Fruit fly (Drosophila melanogaster) whole organism, embryonic: ENCODE data around the gene cmet.
A peak's percentile ranks its signal among the peaks of the same experiment; 100 is the strongest.

Experiments
- CG10979 ChIP-seq: fragments of 200-800 bp; sonication (Bioruptor generic); optimal IDR thresholded peaks from 2 replicates; lab custom pipeline; 2018; ENCODE audit warnings: missing biosample characterization, mild to moderate bottlenecking, missing genetic modification characterization, moderate library complexity
- CG11695 ChIP-seq: fragments of 200-800 bp; sonication (Bioruptor generic); IDR thresholded peaks from 3 replicates; pipeline ENCODE4 v1.3.6; 2022; ENCODE audit warnings: missing biosample characterization, missing genetic modification characterization
- CG12236 ChIP-seq: fragments of 200-800 bp; sonication (Bioruptor generic); optimal IDR thresholded peaks from 2 replicates; lab custom pipeline; 2016; ENCODE audit warnings: missing biosample characterization, missing genetic modification characterization
- CG12659 ChIP-seq: fragments of 200-800 bp; sonication (Bioruptor generic); optimal IDR thresholded peaks from 3 replicates; lab custom pipeline; 2017; ENCODE audit warnings: mild to moderate bottlenecking, missing biosample characterization, missing genetic modification reagents, missing genetic modification characterization
- CG15696 ChIP-seq: fragments of 200-800 bp; sonication (Bioruptor generic); optimal IDR thresholded peaks from 2 replicates; lab custom pipeline; 2019; ENCODE audit warnings: missing biosample characterization, mild to moderate bottlenecking, missing genetic modification characterization, moderate library complexity
- CG17385 ChIP-seq: fragments of 200-800 bp; sonication (Bioruptor generic); optimal IDR thresholded peaks from 3 replicates; lab custom pipeline; 2018; ENCODE audit warnings: missing biosample characterization, mild to moderate bottlenecking, missing genetic modification characterization
- CG1832 ChIP-seq: fragments of 200-800 bp; sonication (Bioruptor generic); optimal IDR thresholded peaks from 2 replicates; lab custom pipeline; 2017; ENCODE audit warnings: missing biosample characterization, mild to moderate bottlenecking, missing genetic modification characterization, inconsistent platforms
- CG2678 ChIP-seq: fragments of 200-800 bp; sonication (Bioruptor generic); optimal IDR thresholded peaks from 3 replicates; lab custom pipeline; 2019; ENCODE audit warnings: missing biosample characterization, mild to moderate bottlenecking, missing genetic modification characterization, moderate library complexity
- CG2712 ChIP-seq: fragments of 200-800 bp; optimal IDR thresholded peaks from 3 replicates; lab custom pipeline; 2019; ENCODE audit warnings: missing biosample characterization, mild to moderate bottlenecking, missing genetic modification characterization, moderate library complexity
- CG30020 ChIP-seq: fragments of 200-800 bp; optimal IDR thresholded peaks from 2 replicates; lab custom pipeline; 2019; ENCODE audit warnings: missing biosample characterization, mild to moderate bottlenecking, missing genetic modification characterization, moderate library complexity
- CG31365 ChIP-seq: fragments of 200-800 bp; sonication (Bioruptor generic); optimal IDR thresholded peaks from 2 replicates; lab custom pipeline; 2018; ENCODE audit warnings: missing biosample characterization, mild to moderate bottlenecking, missing genetic modification characterization
- CG32767 ChIP-seq: fragments of 200-800 bp; sonication (Bioruptor generic); IDR thresholded peaks from 2 replicates; pipeline ENCODE4 v1.3.6; 2022; ENCODE audit warnings: missing biosample characterization, missing genetic modification characterization
- CG34224 ChIP-seq: fragments of 200-800 bp; sonication (Bioruptor generic); IDR thresholded peaks from 3 replicates; pipeline ENCODE4 v1.3.6; 2022; ENCODE audit warnings: missing biosample characterization, missing genetic modification characterization; ENCODE audit not compliant: partially characterized antibody
- CG4282 ChIP-seq: fragments of 200-800 bp; sonication (Bioruptor generic); optimal IDR thresholded peaks from 2 replicates; lab custom pipeline; 2016; ENCODE audit warnings: missing biosample characterization, missing genetic modification characterization
- CG4404 ChIP-seq: fragments of 200-800 bp; sonication (Bioruptor generic); IDR thresholded peaks from 2 replicates; pipeline ENCODE4 v1.3.6; 2022; ENCODE audit warnings: missing biosample characterization, missing genetic modification characterization
- CG4730 ChIP-seq: fragments of 200-800 bp; sonication (Bioruptor generic); IDR thresholded peaks from 2 replicates; pipeline ENCODE4 v1.3.6; 2022; ENCODE audit warnings: missing biosample characterization, missing genetic modification characterization
- CG4820 ChIP-seq: fragments of 200-800 bp; sonication (Bioruptor generic); optimal IDR thresholded peaks from 3 replicates; lab custom pipeline; 2016; ENCODE audit warnings: missing biosample characterization, missing genetic modification characterization
- CG6791 ChIP-seq: fragments of 200-800 bp; sonication (Bioruptor generic); IDR thresholded peaks from 3 replicates; pipeline ENCODE4 v1.3.6; 2022; ENCODE audit warnings: missing biosample characterization, missing genetic modification characterization; ENCODE audit not compliant: partially characterized antibody
- CG6813 ChIP-seq: fragments of 200-800 bp; sonication (Bioruptor generic); optimal IDR thresholded peaks from 2 replicates; lab custom pipeline; 2017; ENCODE audit warnings: missing biosample characterization, missing genetic modification characterization, mild to moderate bottlenecking, moderate library complexity, missing genetic modification reagents
- CG7271 ChIP-seq: fragments of 200-800 bp; sonication (Bioruptor generic); optimal IDR thresholded peaks from 2 replicates; lab custom pipeline; 2018; ENCODE audit warnings: missing biosample characterization, mild to moderate bottlenecking, missing genetic modification characterization, moderate library complexity
- CG8478 ChIP-seq: fragments of >200 bp; optimal IDR thresholded peaks from 2 replicates; lab custom pipeline; 2018
- CG8765 ChIP-seq: fragments of 200-800 bp; sonication (Bioruptor generic); IDR thresholded peaks from 2 replicates; pipeline ENCODE4 v1.3.6; 2022; ENCODE audit warnings: missing biosample characterization, missing genetic modification characterization
- D19A ChIP-seq: fragments of 200-800 bp; optimal IDR thresholded peaks from 3 replicates; lab custom pipeline; 2019; ENCODE audit warnings: missing biosample characterization, mild to moderate bottlenecking, missing genetic modification characterization, moderate library complexity
- Dek ChIP-seq: fragments of 200-800 bp; sonication (Bioruptor generic); optimal IDR thresholded peaks from 3 replicates; lab custom pipeline; 2019; ENCODE audit warnings: missing biosample characterization, mild to moderate bottlenecking, missing genetic modification characterization, moderate library complexity
- Eip74EF ChIP-seq, 2 experiments: fragments of 200-800 bp in 1 of 2; fragments of >200 bp in 1 of 2; sonication (Bioruptor generic) in 1 of 2; optimal IDR thresholded peaks; 2 replicates each; lab custom pipeline; 2017 to 2019; ENCODE audit warnings: missing biosample characterization in 2 of 2, missing genetic modification characterization in 2 of 2, mild to moderate bottlenecking in 1 of 2, moderate library complexity in 1 of 2
- Fer3 ChIP-seq: fragments of 200-800 bp; sonication (Bioruptor generic); optimal IDR thresholded peaks from 2 replicates; lab custom pipeline; 2018; ENCODE audit warnings: missing biosample characterization, mild to moderate bottlenecking, missing genetic modification characterization, moderate library complexity
- H2.0 ChIP-seq: fragments of 200-800 bp; sonication (Bioruptor generic); IDR thresholded peaks from 2 replicates; pipeline ENCODE4 v1.3.6; 2022; ENCODE audit warnings: missing biosample characterization, missing genetic modification characterization
- HLH54F ChIP-seq: fragments of 200-800 bp; sonication (Bioruptor generic); optimal IDR thresholded peaks from 3 replicates; lab custom pipeline; 2016; ENCODE audit warnings: missing biosample characterization, missing genetic modification characterization
- Hr3 ChIP-seq: fragments of 200-800 bp; sonication (Bioruptor generic); optimal IDR thresholded peaks from 3 replicates; lab custom pipeline; 2016; ENCODE audit warnings: missing biosample characterization, missing genetic modification characterization
- MESR4 ChIP-seq: fragments of 200-800 bp; sonication (Bioruptor generic); optimal IDR thresholded peaks from 2 replicates; lab custom pipeline; 2018; ENCODE audit warnings: missing biosample characterization, mild to moderate bottlenecking, missing genetic modification characterization, moderate library complexity
- Nf-YA ChIP-seq: fragments of 200-800 bp; sonication (Bioruptor generic); IDR thresholded peaks from 2 replicates; pipeline ENCODE4 v1.3.6; 2022; ENCODE audit warnings: missing biosample characterization, missing genetic modification characterization
- NfI ChIP-seq: fragments of 200-800 bp; sonication (Bioruptor generic); optimal IDR thresholded peaks from 3 replicates; lab custom pipeline; 2018; ENCODE audit warnings: missing biosample characterization, mild to moderate bottlenecking, missing genetic modification characterization, moderate library complexity
- Poxn ChIP-seq: fragments of 200-800 bp; sonication (Bioruptor generic); IDR thresholded peaks from 2 replicates; pipeline ENCODE4 v1.3.6; 2022; ENCODE audit warnings: missing biosample characterization, missing genetic modification characterization
- Vsx1 ChIP-seq: fragments of 200-800 bp; sonication (Bioruptor generic); optimal IDR thresholded peaks from 2 replicates; lab custom pipeline; 2017; ENCODE audit warnings: missing biosample characterization, mild to moderate bottlenecking, missing genetic modification characterization, missing genetic modification reagents
- ase ChIP-seq: fragments of 200-800 bp; sonication (Bioruptor generic); IDR thresholded peaks from 3 replicates; pipeline ENCODE4 v1.3.6; 2022; ENCODE audit warnings: missing biosample characterization, missing genetic modification characterization
- btn ChIP-seq: fragments of 200-800 bp; sonication (Bioruptor generic); optimal IDR thresholded peaks from 2 replicates; lab custom pipeline; 2016; ENCODE audit warnings: missing biosample characterization, missing genetic modification characterization
- da ChIP-seq: fragments of 200-800 bp; sonication (Bioruptor generic); optimal IDR thresholded peaks from 2 replicates; lab custom pipeline; 2016; ENCODE audit warnings: missing biosample characterization, missing genetic modification characterization
- dpn ChIP-seq, 2 experiments: fragments of 200-800 bp; sonication (Bioruptor generic); optimal IDR thresholded peaks; 3 replicates each; lab custom pipeline; 2016; ENCODE audit warnings: missing biosample characterization in 2 of 2, missing genetic modification characterization in 2 of 2
- esg ChIP-seq: fragments of 200-800 bp; sonication (Bioruptor generic); conservative IDR thresholded peaks from 2 replicates; pipeline ENCODE4 v1.3.6; 2022; ENCODE audit warnings: missing biosample characterization, missing genetic modification characterization
- ftz-f1 ChIP-seq: fragments of 200-800 bp; sonication (Bioruptor generic); optimal IDR thresholded peaks from 2 replicates; lab custom pipeline; 2016; ENCODE audit warnings: missing biosample characterization, missing genetic modification characterization
- gro ChIP-seq: fragments of 200-800 bp; sonication (Bioruptor generic); optimal IDR thresholded peaks from 2 replicates; lab custom pipeline; 2016; ENCODE audit warnings: missing biosample characterization, missing genetic modification characterization
- nerfin-2 ChIP-seq: fragments of 200-800 bp; sonication (Bioruptor generic); IDR thresholded peaks from 2 replicates; pipeline ENCODE4 v1.3.6; 2022; ENCODE audit warnings: missing biosample characterization, missing genetic modification characterization; ENCODE audit not compliant: partially characterized antibody
- odd ChIP-seq: fragments of 200-800 bp; sonication (Bioruptor generic); optimal IDR thresholded peaks from 2 replicates; lab custom pipeline; 2017; ENCODE audit warnings: missing biosample characterization, mild to moderate bottlenecking, missing genetic modification characterization
- repo ChIP-seq: fragments of 200-800 bp; sonication (Bioruptor generic); optimal IDR thresholded peaks from 2 replicates; lab custom pipeline; 2016; ENCODE audit warnings: missing biosample characterization, missing genetic modification characterization
- run ChIP-seq: fragments of 200-800 bp; sonication (Bioruptor generic); optimal IDR thresholded peaks from 3 replicates; lab custom pipeline; 2018; ENCODE audit warnings: missing biosample characterization, mild to moderate bottlenecking, missing genetic modification characterization
- shn ChIP-seq: fragments of 200-800 bp; sonication (Bioruptor generic); optimal IDR thresholded peaks from 3 replicates; lab custom pipeline; 2016; ENCODE audit warnings: missing biosample characterization, missing genetic modification characterization
- sim ChIP-seq: fragments of 200-800 bp; sonication (Bioruptor generic); IDR thresholded peaks from 2 replicates; pipeline ENCODE4 v1.3.6; 2022; ENCODE audit warnings: missing biosample characterization, missing genetic modification characterization
- sima ChIP-seq: fragments of 200-800 bp; sonication (Bioruptor generic); optimal IDR thresholded peaks from 2 replicates; lab custom pipeline; 2016; ENCODE audit warnings: missing biosample characterization, missing genetic modification characterization
- tup ChIP-seq: fragments of 200-800 bp; sonication (Bioruptor generic); optimal IDR thresholded peaks from 2 replicates; lab custom pipeline; 2016; ENCODE audit warnings: missing biosample characterization, mild to moderate bottlenecking, missing genetic modification characterization, moderate library complexity
- wdn ChIP-seq: fragments of 200-800 bp; sonication (Bioruptor generic); IDR thresholded peaks from 2 replicates; pipeline ENCODE4 v1.3.6; 2022; ENCODE audit warnings: missing biosample characterization, missing genetic modification characterization

cmet gene

dm6 chr2L:11219446-11220038, 49.3 kb downstream of the cmet start (continued):
- TF ChIP-seq CG10979: peak; percentile 44
- no peak for TF ChIP-seq CG1832
- peak; percentile 58; the same call in 1 of the 3 replicates for TF ChIP-seq CG11695 (GFP tag; lab: Robert Waterston, UW)
- TF ChIP-seq sima (GFP tag; lab: Kevin White, UChicago): no peak
- peak; percentile 38 for TF ChIP-seq esg (GFP tag; lab: Robert Waterston, UW)
- no peak for TF ChIP-seq btn (GFP tag; lab: Kevin White, UChicago)
- peak; percentile 22 for TF ChIP-seq CG12659
- peak; percentile 44 for TF ChIP-seq Fer3 (tag; lab: Kevin White, UChicago)
- TF ChIP-seq gro (GFP tag; lab: Kevin White, UChicago): no peak
- TF ChIP-seq ase (GFP tag; lab: Robert Waterston, UW): peak; percentile 36; the same call in 1 of the 3 replicates
- no peak for TF ChIP-seq repo (GFP tag; lab: Kevin White, UChicago)
- TF ChIP-seq CG7271 (tag; lab: Kevin White, UChicago): no peak
- TF ChIP-seq nerfin-2: no peak
- TF ChIP-seq wdn: no peak
- TF ChIP-seq odd (GFP tag; lab: Kevin White, UChicago): peak; percentile 25
- peak; percentile 8 for TF ChIP-seq Vsx1
- TF ChIP-seq CG6813 (GFP tag; lab: Kevin White, UChicago): no peak
- TF ChIP-seq CG8765 (GFP tag; lab: Robert Waterston, UW): no peak
- TF ChIP-seq CG4820 (GFP tag; lab: Kevin White, UChicago): no peak
- TF ChIP-seq ftz-f1: no peak
- TF ChIP-seq tup (GFP tag; lab: Kevin White, UChicago): no peak
- no peak; the same call in none of the 2 replicates for TF ChIP-seq H2.0 (GFP tag; lab: Robert Waterston, UW)
- no peak for TF ChIP-seq CG4730 (GFP tag; lab: Robert Waterston, UW)
- no peak for TF ChIP-seq da
- peak; percentile 11 for TF ChIP-seq CG15696 (tag; lab: Kevin White, UChicago)
- no peak for TF ChIP-seq CG8478 (lab: Kevin White, UChicago)
- TF ChIP-seq Hr3 (GFP tag; lab: Kevin White, UChicago): no peak
- peak; percentile 46; the same call in 1 of the 2 replicates for TF ChIP-seq CG32767 (GFP tag; lab: Robert Waterston, UW)
- peak; percentile 41 for TF ChIP-seq CG17385 (GFP tag; lab: Kevin White, UChicago)
- no peak for TF ChIP-seq CG4404 (GFP tag; lab: Robert Waterston, UW)
- TF ChIP-seq NfI (GFP tag; lab: Kevin White, UChicago): peak; percentile 21
- TF ChIP-seq CG6791: no peak
- TF ChIP-seq sim (GFP tag; lab: Robert Waterston, UW): no peak
- peak; percentile 71 for TF ChIP-seq CG2678
- no peak for TF ChIP-seq Poxn (GFP tag; lab: Robert Waterston, UW)
- peak; percentile 36 for TF ChIP-seq Dek
- no peak for TF ChIP-seq MESR4 (GFP tag; lab: Kevin White, UChicago)
- TF ChIP-seq Eip74EF (GFP tag; optimal IDR thresholded peaks at IDR 0.05; lab: Kevin White, UChicago): no peak
- TF ChIP-seq shn (GFP tag; lab: Kevin White, UChicago): no peak
- no peak for TF ChIP-seq dpn (GFP tag; optimal IDR thresholded peaks at IDR 0.05; lab: Kevin White, UChicago)
- TF ChIP-seq CG31365 (tag; lab: Kevin White, UChicago): no peak
- no peak for TF ChIP-seq CG12236
- TF ChIP-seq CG4282: no peak
- TF ChIP-seq run (tag; lab: Kevin White, UChicago): peak; percentile 6
- no peak for TF ChIP-seq Nf-YA (GFP tag; lab: Robert Waterston, UW)
- TF ChIP-seq D19A (tag; lab: Kevin White, UChicago): no peak
- no peak for TF ChIP-seq HLH54F (GFP tag; lab: Kevin White, UChicago)
- no peak for TF ChIP-seq CG30020 (tag; lab: Kevin White, UChicago)
- TF ChIP-seq CG34224 (GFP tag; lab: Robert Waterston, UW): no peak
- peak; percentile 59 for TF ChIP-seq CG2712
